Fruit fly (Drosophila melanogaster) whole organism, prepupa: ENCODE results near the gene Eig71Ed.

Source experiments
- Blimp-1 ChIP-seq: fragments of 200-800 bp; sonication (Bioruptor generic); optimal IDR thresholded peaks from 3 replicates; lab custom pipeline; 2017; ENCODE audit warnings: missing biosample characterization, missing genetic modification characterization, mild to moderate bottlenecking, moderate library complexity, missing genetic modification reagents
- CG10669 ChIP-seq: fragments of 200-800 bp; sonication (Bioruptor generic); optimal IDR thresholded peaks from 3 replicates; lab custom pipeline; 2018; ENCODE audit warnings: missing biosample characterization, mild to moderate bottlenecking, missing genetic modification characterization, moderate library complexity
- CG11294 ChIP-seq: fragments of 200-800 bp; sonication (Bioruptor generic); IDR thresholded peaks from 2 replicates; pipeline ENCODE4 v1.3.6; 2022; ENCODE audit warnings: missing biosample characterization, missing genetic modification characterization
- CG11762 ChIP-seq: fragments of 200-800 bp; sonication (Bioruptor generic); optimal IDR thresholded peaks from 3 replicates; lab custom pipeline; 2016; ENCODE audit warnings: missing biosample characterization, missing genetic modification characterization; ENCODE audit not compliant: insufficient read depth
- CG15336 ChIP-seq: fragments of 200-800 bp; sonication (Bioruptor generic); IDR thresholded peaks from 2 replicates; pipeline ENCODE4 v1.3.6; 2022; ENCODE audit warnings: missing biosample characterization, missing genetic modification characterization
- CG16779 ChIP-seq: fragments of 200-800 bp; sonication (Bioruptor generic); optimal IDR thresholded peaks from 3 replicates; lab custom pipeline; 2017; ENCODE audit warnings: missing biosample characterization, mild to moderate bottlenecking, missing genetic modification characterization
- CG3032 ChIP-seq: fragments of 200-800 bp; optimal IDR thresholded peaks from 2 replicates; lab custom pipeline; 2019; ENCODE audit warnings: missing biosample characterization, mild to moderate bottlenecking, missing genetic modification characterization, moderate library complexity
- CG31627 ChIP-seq: fragments of 200-800 bp; sonication (Bioruptor generic); optimal IDR thresholded peaks from 3 replicates; lab custom pipeline; 2016; ENCODE audit warnings: missing biosample characterization, missing genetic modification characterization
- CG32006 ChIP-seq: fragments of 200-800 bp; sonication (Bioruptor generic); optimal IDR thresholded peaks from 3 replicates; lab custom pipeline; 2017; ENCODE audit warnings: missing biosample characterization, mild to moderate bottlenecking, missing genetic modification characterization
- CG34406 ChIP-seq: fragments of 200-800 bp; sonication (Bioruptor generic); optimal IDR thresholded peaks from 3 replicates; lab custom pipeline; 2016; ENCODE audit warnings: missing biosample characterization, missing genetic modification characterization
- CG3919 ChIP-seq: fragments of 200-800 bp; sonication (Bioruptor generic); optimal IDR thresholded peaks from 3 replicates; lab custom pipeline; 2016; ENCODE audit warnings: missing biosample characterization, missing genetic modification characterization
- CG4318 ChIP-seq: fragments of 200-800 bp; sonication (Bioruptor generic); optimal IDR thresholded peaks from 3 replicates; lab custom pipeline; 2017; ENCODE audit warnings: missing biosample characterization, mild to moderate bottlenecking, missing genetic modification characterization
- CG6163 ChIP-seq: fragments of 200-800 bp; sonication (Bioruptor generic); IDR thresholded peaks from 3 replicates; pipeline ENCODE4 v1.3.6; 2022; ENCODE audit warnings: missing biosample characterization, missing genetic modification characterization
- CG6276 ChIP-seq: fragments of 200-800 bp; sonication (Bioruptor generic); optimal IDR thresholded peaks from 2 replicates; lab custom pipeline; 2017; ENCODE audit warnings: missing biosample characterization, mild to moderate bottlenecking, missing genetic modification characterization
- CG8119 ChIP-seq: fragments of 200-800 bp; sonication (Bioruptor generic); IDR thresholded peaks from 3 replicates; pipeline ENCODE4 v1.3.6; 2022; ENCODE audit warnings: missing biosample characterization, missing genetic modification characterization
- CG8319 ChIP-seq: fragments of 200-800 bp; sonication (Bioruptor generic); optimal IDR thresholded peaks from 3 replicates; lab custom pipeline; 2016; ENCODE audit warnings: missing biosample characterization, missing genetic modification characterization
- CG8632 ChIP-seq: fragments of 200-800 bp; sonication (Bioruptor generic); optimal IDR thresholded peaks from 3 replicates; lab custom pipeline; 2016; ENCODE audit warnings: missing biosample characterization, missing genetic modification characterization
- CG9139 ChIP-seq: fragments of 200-800 bp; sonication (Bioruptor generic); optimal IDR thresholded peaks from 3 replicates; lab custom pipeline; 2017; ENCODE audit warnings: missing biosample characterization, mild to moderate bottlenecking, missing genetic modification characterization
- Eip75B ChIP-seq: fragments of 200-800 bp; sonication (Bioruptor generic); optimal IDR thresholded peaks from 3 replicates; lab custom pipeline; 2016; ENCODE audit warnings: missing biosample characterization, missing genetic modification characterization
- Eip93F ChIP-seq: fragments of 200-800 bp; sonication (Bioruptor generic); optimal IDR thresholded peaks from 2 replicates; lab custom pipeline; 2016; ENCODE audit warnings: missing biosample characterization, mild to moderate bottlenecking, missing genetic modification characterization
- Ets96B ChIP-seq: fragments of 200-800 bp; optimal IDR thresholded peaks from 2 replicates; lab custom pipeline; 2019; ENCODE audit warnings: missing biosample characterization, mild to moderate bottlenecking, missing genetic modification characterization, moderate library complexity
- Gug ChIP-seq: fragments of 200-800 bp; sonication (Bioruptor generic); IDR thresholded peaks from 2 replicates; pipeline ENCODE4 v1.3.6; 2022; ENCODE audit warnings: missing biosample characterization, missing genetic modification characterization
- Hr38 ChIP-seq: sonication (Bioruptor generic); optimal IDR thresholded peaks from 2 replicates; lab custom pipeline; 2016; ENCODE audit warnings: missing biosample characterization, missing genetic modification characterization
- Hr39 ChIP-seq: fragments of 200-800 bp; sonication (Bioruptor generic); optimal IDR thresholded peaks from 2 replicates; lab custom pipeline; 2016; ENCODE audit warnings: missing biosample characterization, missing genetic modification characterization
- Lpt ChIP-seq: fragments of 200-800 bp; sonication (Bioruptor generic); optimal IDR thresholded peaks from 3 replicates; lab custom pipeline; 2016; ENCODE audit warnings: missing biosample characterization, missing genetic modification characterization
- OdsH ChIP-seq: fragments of 200-800 bp; sonication (Bioruptor generic); optimal IDR thresholded peaks from 3 replicates; lab custom pipeline; 2016; ENCODE audit warnings: missing biosample characterization, missing genetic modification characterization
- Smox ChIP-seq: fragments of 200-800 bp; sonication (Bioruptor generic); optimal IDR thresholded peaks from 3 replicates; lab custom pipeline; 2016; ENCODE audit warnings: missing biosample characterization, missing genetic modification characterization
- Sox102F ChIP-seq: fragments of 200-800 bp; sonication (Bioruptor generic); optimal IDR thresholded peaks from 2 replicates; lab custom pipeline; 2016; ENCODE audit warnings: missing biosample characterization, mild to moderate bottlenecking, missing genetic modification characterization
- Sox14 ChIP-seq: fragments of 200-800 bp; sonication (Bioruptor generic); optimal IDR thresholded peaks from 3 replicates; lab custom pipeline; 2016; ENCODE audit warnings: missing biosample characterization, missing genetic modification characterization
- Sox15 ChIP-seq: fragments of 200-800 bp; sonication (Bioruptor generic); optimal IDR thresholded peaks from 3 replicates; lab custom pipeline; 2016; ENCODE audit warnings: missing biosample characterization, missing genetic modification characterization
- achi ChIP-seq: fragments of 200-800 bp; sonication (Bioruptor generic); optimal IDR thresholded peaks from 3 replicates; lab custom pipeline; 2016; ENCODE audit warnings: missing biosample characterization, missing genetic modification characterization
- acj6 ChIP-seq: fragments of 200-800 bp; sonication (Bioruptor generic); optimal IDR thresholded peaks from 3 replicates; lab custom pipeline; 2016; ENCODE audit warnings: missing biosample characterization, missing genetic modification characterization
- cyc ChIP-seq: fragments of 200-800 bp; sonication (Bioruptor generic); optimal IDR thresholded peaks from 3 replicates; lab custom pipeline; 2016; ENCODE audit warnings: missing biosample characterization, missing genetic modification characterization
- dsx ChIP-seq: fragments of 200-800 bp; optimal IDR thresholded peaks from 3 replicates; lab custom pipeline; 2019; ENCODE audit warnings: missing biosample characterization, mild to moderate bottlenecking, missing genetic modification characterization, moderate library complexity; ENCODE audit not compliant: poor library complexity, severe bottlenecking
- eg ChIP-seq: fragments of 200-800 bp; sonication (Bioruptor generic); IDR thresholded peaks from 3 replicates; pipeline ENCODE4 v1.3.6; 2022; ENCODE audit warnings: missing biosample characterization, missing genetic modification characterization
- fd59A ChIP-seq: fragments of 200-800 bp; sonication (Bioruptor generic); optimal IDR thresholded peaks from 2 replicates; lab custom pipeline; 2017; ENCODE audit warnings: missing biosample characterization, mild to moderate bottlenecking, missing genetic modification characterization, missing genetic modification reagents
- fkh ChIP-seq: fragments of 200-800 bp; sonication (Bioruptor generic); optimal IDR thresholded peaks from 3 replicates; lab custom pipeline; 2017; ENCODE audit warnings: missing biosample characterization, mild to moderate bottlenecking, missing genetic modification characterization, moderate library complexity
- lz ChIP-seq: fragments of 200-800 bp; sonication (Bioruptor generic); optimal IDR thresholded peaks from 3 replicates; lab custom pipeline; 2016; ENCODE audit warnings: missing biosample characterization, missing genetic modification characterization
- svp ChIP-seq: fragments of 200-800 bp; sonication (Bioruptor generic); peaks from one replicate; lab custom pipeline; 2016; ENCODE audit warnings: missing biosample characterization, missing genetic modification characterization
- topi ChIP-seq: fragments of 200-800 bp; sonication (Bioruptor generic); optimal IDR thresholded peaks from 3 replicates; lab custom pipeline; 2016; ENCODE audit warnings: missing biosample characterization, missing genetic modification characterization
- vri ChIP-seq: fragments of 200-800 bp; sonication (Bioruptor generic); optimal IDR thresholded peaks from 3 replicates; lab custom pipeline; 2016; ENCODE audit warnings: missing biosample characterization, mild to moderate bottlenecking, missing genetic modification characterization

The Eig71Ed gene

DNA sequence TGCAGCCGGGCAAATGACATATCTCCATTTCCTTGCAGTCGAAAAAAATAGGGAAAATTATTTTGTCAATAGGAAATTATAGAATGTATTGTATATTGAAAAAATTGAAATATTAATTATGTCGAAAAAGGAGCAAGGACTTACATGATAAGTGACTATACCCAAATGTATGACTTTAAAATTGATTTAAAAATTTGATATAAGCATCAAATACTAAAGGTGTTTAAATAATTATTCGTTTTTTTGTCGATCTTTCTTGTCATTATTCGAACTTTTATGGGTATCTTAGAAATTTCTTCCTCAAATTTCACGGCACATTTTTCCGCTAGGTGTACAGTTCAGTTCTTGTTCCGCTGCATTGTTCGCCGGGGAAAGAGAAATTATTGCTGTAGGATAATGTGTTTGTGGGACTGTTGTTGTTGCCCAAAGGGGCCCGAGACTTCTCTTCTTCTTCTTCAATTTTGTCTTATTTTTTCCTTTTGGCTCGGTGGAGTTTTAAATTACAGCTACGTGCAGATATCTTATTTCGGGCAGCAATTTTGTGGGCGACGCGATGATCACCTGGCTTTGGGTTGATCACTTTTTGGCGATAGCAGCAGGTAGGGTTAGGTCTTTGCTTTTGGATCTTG lies 48.1 kb downstream of the Eig71Ed start (continued):
- TF ChIP-seq CG3919 (peak; percentile 59), Hr39 (peak; percentile 76), Sox102F (peak; percentile 69), eg (GFP tag; lab: Robert Waterston, UW) (no peak), lz (GFP tag; lab: Kevin White, UChicago) (peak; percentile 74), Eip75B (GFP tag; lab: Kevin White, UChicago) (peak; percentile 73), Eip93F (no peak), CG11762 (GFP tag; lab: Kevin White, UChicago) (peak; percentile 46), fd59A (GFP tag; lab: Kevin White, UChicago) (peak; percentile 76), Ets96B (tag; lab: Kevin White, UChicago) (peak; percentile 85), Blimp-1 (peak; percentile 61), CG15336 (GFP tag; lab: Robert Waterston, UW) (0 out of 2 replicates have a peak, but pooled peaks have one; percentile 10), CG9139 (peak; percentile 33), CG3032 (peak; percentile 74), dsx (GFP tag; lab: Kevin White, UChicago) (peak; percentile 59), CG32006 (GFP tag; lab: Kevin White, UChicago) (peak; percentile 59), Hr38 (GFP tag; lab: Kevin White, UChicago) (no peak), CG16779 (no peak), CG8632 (GFP tag; lab: Kevin White, UChicago) (peak; percentile 80), Sox14 (GFP tag; lab: Kevin White, UChicago) (peak; percentile 81), svp (GFP tag; lab: Kevin White, UChicago) (peak; percentile 95), CG10669 (GFP tag; lab: Kevin White, UChicago) (peak; percentile 41), CG4318 (GFP tag; lab: Kevin White, UChicago) (peak; percentile 5), topi (peak; percentile 87), CG8119 (GFP tag; lab: Robert Waterston, UW) (peak; percentile 56; the same call in 2 of the 3 replicates), achi (GFP tag; lab: Kevin White, UChicago) (peak; percentile 84), OdsH (GFP tag; lab: Kevin White, UChicago) (peak; percentile 80), CG6163 (GFP tag; lab: Robert Waterston, UW) (peak; percentile 34; the same call in 1 of the 3 replicates), cyc (GFP tag; lab: Kevin White, UChicago) (peak; percentile 75), Lpt (GFP tag; lab: Kevin White, UChicago) (no peak), acj6 (peak; percentile 85), Sox15 (peak; percentile 54), fkh (no peak), CG11294 (GFP tag; lab: Robert Waterston, UW) (no peak), vri (GFP tag; lab: Kevin White, UChicago) (peak; percentile 23), CG31627 (GFP tag; lab: Kevin White, UChicago) (peak; percentile 82)

DNA sequence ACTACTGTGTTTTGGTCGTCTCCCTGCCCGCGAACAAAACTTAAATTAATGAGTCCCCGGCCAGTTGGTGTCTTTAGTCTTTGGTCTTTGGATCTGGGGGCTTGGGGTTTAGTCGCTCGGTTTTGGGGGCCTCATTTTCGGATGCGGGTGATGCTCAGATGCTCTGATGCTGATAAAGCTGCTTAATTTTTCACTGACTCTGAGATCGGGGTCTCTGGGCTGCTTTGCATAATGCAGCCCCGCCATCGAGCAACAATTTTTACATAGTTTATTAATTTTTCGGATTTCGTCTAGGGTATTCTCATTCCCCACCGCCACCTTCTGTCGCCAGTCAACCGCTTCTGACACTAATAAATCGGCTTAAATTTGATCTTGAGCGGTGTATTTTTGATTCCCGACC lies 49.9 kb downstream of the Eig71Ed start:
- no peak for TF ChIP-seq dsx (GFP tag; lab: Kevin White, UChicago)
- no peak for TF ChIP-seq svp (GFP tag; lab: Kevin White, UChicago)
- no peak for TF ChIP-seq CG11762 (GFP tag; lab: Kevin White, UChicago)
- TF ChIP-seq Ets96B (tag; lab: Kevin White, UChicago) = no peak
- no peak for TF ChIP-seq CG3919
- no peak for TF ChIP-seq CG32006 (GFP tag; lab: Kevin White, UChicago)
- no peak for TF ChIP-seq CG6276
- no peak for TF ChIP-seq Blimp-1
- TF ChIP-seq CG6163 (GFP tag; lab: Robert Waterston, UW) = no peak
- no peak for TF ChIP-seq cyc (GFP tag; lab: Kevin White, UChicago)
- TF ChIP-seq Smox (GFP tag; lab: Kevin White, UChicago) = no peak
- no peak for TF ChIP-seq fd59A (GFP tag; lab: Kevin White, UChicago)
- no peak for TF ChIP-seq Gug (GFP tag; lab: Robert Waterston, UW)
- no peak for TF ChIP-seq CG34406 (GFP tag; lab: Kevin White, UChicago)
- TF ChIP-seq acj6 = no peak
- no peak for TF ChIP-seq CG8319
